Worm (Caenorhabditis elegans) whole organism, L4/young adult: ENCODE data around the gene aptf-3.

Experiments used
- W03F9.2 ChIP-seq: fragments of 150-350 bp; optimal IDR thresholded peaks from 2 replicates; lab custom pipeline; 2014; ENCODE audit warnings: missing biosample characterization, missing genetic modification characterization
- dao-5 ChIP-seq: sonication (generic microtip); optimal IDR thresholded peaks from 2 replicates; lab custom pipeline; 2016; ENCODE audit warnings: missing genotype, missing genetic modification characterization, moderate library complexity, missing compliant biosample characterization
- him-1 ChIP-seq: sonication (generic microtip); optimal IDR thresholded peaks from 2 replicates; lab custom pipeline; 2016; ENCODE audit warnings: missing genotype, missing genetic modification reagents, missing genetic modification characterization, missing compliant biosample characterization

ce11 chrII:8640503-8640902 is 46.5 kb downstream of the aptf-3 start:
- TF ChIP-seq him-1 (tag; lab: Kevin White, UChicago) (no peak), dao-5 (tag; lab: Kevin White, UChicago) (no peak), W03F9.2 (no peak)
